Fruit fly (Drosophila melanogaster) whole organism, embryonic: Measurements from ENCODE around the gene cni.

Source experiments
- Bgb ChIP-seq: fragments of 200-800 bp; sonication (Bioruptor generic); IDR thresholded peaks from 2 replicates; pipeline ENCODE4 v1.3.6; 2022; ENCODE audit warnings: missing biosample characterization, missing genetic modification characterization; ENCODE audit not compliant: partially characterized antibody
- CG10321 ChIP-seq: fragments of 200-800 bp; sonication (Bioruptor generic); IDR thresholded peaks from 2 replicates; pipeline ENCODE4 v1.3.6; 2022; ENCODE audit warnings: missing biosample characterization, missing genetic modification characterization
- CG10543 ChIP-seq: fragments of 200-800 bp; sonication (Bioruptor generic); optimal IDR thresholded peaks from 3 replicates; lab custom pipeline; 2017; ENCODE audit warnings: missing biosample characterization, mild to moderate bottlenecking, missing genetic modification characterization, moderate library complexity
- CG10979 ChIP-seq: fragments of 200-800 bp; sonication (Bioruptor generic); optimal IDR thresholded peaks from 2 replicates; lab custom pipeline; 2018; ENCODE audit warnings: missing biosample characterization, mild to moderate bottlenecking, missing genetic modification characterization, moderate library complexity
- CG11560 ChIP-seq: fragments of 200-800 bp; sonication (Bioruptor generic); IDR thresholded peaks from 3 replicates; pipeline ENCODE4 v1.3.6; 2022; ENCODE audit warnings: missing biosample characterization, missing genetic modification characterization
- CG1233 ChIP-seq: fragments of 200-800 bp; sonication (Bioruptor generic); optimal IDR thresholded peaks from 4 replicates; lab custom pipeline; 2018; ENCODE audit warnings: missing biosample characterization, mild to moderate bottlenecking, missing genetic modification characterization
- CG13894 ChIP-seq: fragments of 200-800 bp; sonication (Bioruptor generic); optimal IDR thresholded peaks from 3 replicates; lab custom pipeline; 2018; ENCODE audit warnings: missing biosample characterization, mild to moderate bottlenecking, missing genetic modification characterization, moderate library complexity
- CG14710 ChIP-seq: fragments of 200-800 bp; sonication (Bioruptor generic); optimal IDR thresholded peaks from 3 replicates; lab custom pipeline; 2019; ENCODE audit warnings: missing biosample characterization, mild to moderate bottlenecking, missing genetic modification characterization, moderate library complexity
- CG15269 ChIP-seq: fragments of 200-800 bp; sonication (Bioruptor generic); optimal IDR thresholded peaks from 2 replicates; lab custom pipeline; 2018; ENCODE audit warnings: missing biosample characterization, mild to moderate bottlenecking, missing genetic modification characterization, moderate library complexity
- CG16813 ChIP-seq: fragments of 200-800 bp; sonication (Bioruptor generic); IDR thresholded peaks from 3 replicates; pipeline ENCODE4 v1.3.6; 2022; ENCODE audit warnings: missing biosample characterization, missing genetic modification characterization; ENCODE audit not compliant: partially characterized antibody
- CG17361 ChIP-seq: fragments of 200-800 bp; sonication (Bioruptor generic); IDR thresholded peaks from 3 replicates; pipeline ENCODE4 v1.3.6; 2022; ENCODE audit warnings: missing biosample characterization, missing genetic modification characterization
- CG17802 ChIP-seq: fragments of 200-800 bp; sonication (Bioruptor generic); optimal IDR thresholded peaks from 2 replicates; lab custom pipeline; 2018; ENCODE audit warnings: missing biosample characterization, mild to moderate bottlenecking, missing genetic modification characterization, moderate library complexity
- CG2678 ChIP-seq: fragments of 200-800 bp; sonication (Bioruptor generic); optimal IDR thresholded peaks from 3 replicates; lab custom pipeline; 2019; ENCODE audit warnings: missing biosample characterization, mild to moderate bottlenecking, missing genetic modification characterization, moderate library complexity
- CG2889 ChIP-seq: fragments of 200-800 bp; sonication (Bioruptor generic); IDR thresholded peaks from 3 replicates; pipeline ENCODE4 v1.3.6; 2022; ENCODE audit warnings: missing biosample characterization, missing genetic modification characterization
- CG33213 ChIP-seq: fragments of 200-800 bp; sonication (Bioruptor generic); optimal IDR thresholded peaks from 3 replicates; lab custom pipeline; 2016; ENCODE audit warnings: missing biosample characterization, missing genetic modification characterization
- CG33557 ChIP-seq: fragments of 200-800 bp; sonication (Bioruptor generic); optimal IDR thresholded peaks from 2 replicates; lab custom pipeline; 2019; ENCODE audit warnings: missing biosample characterization, mild to moderate bottlenecking, missing genetic modification characterization, moderate library complexity
- CG3407 ChIP-seq: fragments of 200-800 bp; sonication (Bioruptor generic); optimal IDR thresholded peaks from 2 replicates; lab custom pipeline; 2018; ENCODE audit warnings: missing biosample characterization, mild to moderate bottlenecking, missing genetic modification characterization
- CG4360 ChIP-seq: fragments of 200-800 bp; sonication (Bioruptor generic); IDR thresholded peaks from 2 replicates; pipeline ENCODE4 v1.3.6; 2022; ENCODE audit warnings: missing biosample characterization, missing genetic modification characterization
- CG4404 ChIP-seq: fragments of 200-800 bp; sonication (Bioruptor generic); IDR thresholded peaks from 2 replicates; pipeline ENCODE4 v1.3.6; 2022; ENCODE audit warnings: missing biosample characterization, missing genetic modification characterization
- CG5180 ChIP-seq: fragments of 200-800 bp; sonication (Bioruptor generic); optimal IDR thresholded peaks from 3 replicates; lab custom pipeline; 2017; ENCODE audit warnings: missing biosample characterization, missing genetic modification characterization, mild to moderate bottlenecking, moderate library complexity, missing genetic modification reagents
- CG7357 ChIP-seq: fragments of 200-800 bp; sonication (Bioruptor generic); IDR thresholded peaks from 3 replicates; pipeline ENCODE4 v1.3.6; 2022; ENCODE audit warnings: missing biosample characterization, missing genetic modification characterization
- CG7556 ChIP-seq: fragments of 200-800 bp; sonication (Bioruptor generic); optimal IDR thresholded peaks from 2 replicates; lab custom pipeline; 2017; ENCODE audit warnings: missing biosample characterization, mild to moderate bottlenecking, missing genetic modification characterization
- CG7839 ChIP-seq: fragments of 200-800 bp; sonication (Bioruptor generic); optimal IDR thresholded peaks from 3 replicates; lab custom pipeline; 2018; ENCODE audit warnings: missing biosample characterization, mild to moderate bottlenecking, missing genetic modification characterization, moderate library complexity
- CG8089 ChIP-seq: fragments of 200-800 bp; sonication (Bioruptor generic); optimal IDR thresholded peaks from 3 replicates; lab custom pipeline; 2016; ENCODE audit warnings: missing biosample characterization, missing genetic modification characterization
- CG9215 ChIP-seq: fragments of 200-800 bp; sonication (Bioruptor generic); IDR thresholded peaks from 2 replicates; pipeline ENCODE4 v1.3.6; 2022; ENCODE audit warnings: missing biosample characterization, missing genetic modification characterization
- CG9727 ChIP-seq: fragments of 200-800 bp; sonication (Bioruptor generic); optimal IDR thresholded peaks from 3 replicates; lab custom pipeline; 2017; ENCODE audit warnings: missing biosample characterization, mild to moderate bottlenecking, missing genetic modification characterization
- Gug ChIP-seq: fragments of 200-800 bp; sonication (Bioruptor generic); IDR thresholded peaks from 4 replicates; pipeline ENCODE4 v1.3.6; 2022; ENCODE audit warnings: missing biosample characterization, missing genetic modification characterization
- HHEX ChIP-seq: fragments of 200-800 bp; sonication (Bioruptor generic); optimal IDR thresholded peaks from 3 replicates; lab custom pipeline; 2017; ENCODE audit warnings: missing biosample characterization, mild to moderate bottlenecking, missing genetic modification characterization, missing genetic modification reagents
- Hand ChIP-seq: fragments of 200-800 bp; sonication (Bioruptor generic); optimal IDR thresholded peaks from 2 replicates; lab custom pipeline; 2017; ENCODE audit warnings: mild to moderate bottlenecking, missing biosample characterization, missing genetic modification reagents, missing genetic modification characterization
- Hey ChIP-seq: fragments of 200-800 bp; sonication (Bioruptor generic); optimal IDR thresholded peaks from 3 replicates; lab custom pipeline; 2018; ENCODE audit warnings: missing biosample characterization, mild to moderate bottlenecking, missing genetic modification characterization
- HmgZ ChIP-seq: fragments of 200-800 bp; sonication (Bioruptor generic); optimal IDR thresholded peaks from 2 replicates; lab custom pipeline; 2018; ENCODE audit warnings: missing biosample characterization, mild to moderate bottlenecking, missing genetic modification characterization
- Hsf ChIP-seq: fragments of 200-800 bp; sonication (Bioruptor generic); optimal IDR thresholded peaks from 3 replicates; lab custom pipeline; 2016; ENCODE audit warnings: missing biosample characterization, missing genetic modification characterization
- Lpt ChIP-seq: fragments of >200 bp; optimal IDR thresholded peaks from 2 replicates; lab custom pipeline; 2018; ENCODE audit warnings: missing biosample characterization, missing genetic modification characterization
- Sox100B ChIP-seq: fragments of 200-800 bp; sonication (Bioruptor generic); optimal IDR thresholded peaks from 3 replicates; lab custom pipeline; 2018; ENCODE audit warnings: missing biosample characterization, mild to moderate bottlenecking, missing genetic modification characterization
- Trl ChIP-seq, 3 experiments: fragments of >200 bp in 2 of 3; fragments of 200-800 bp in 1 of 3; sonication (Bioruptor generic) in 1 of 3; optimal IDR thresholded peaks; 2 replicates in 1 of 3; 3 replicates in 2 of 3; lab custom pipeline; 2016 to 2017; ENCODE audit warnings: missing biosample characterization in 1 of 3, missing genetic modification characterization in 1 of 3
- Xrp1 ChIP-seq: fragments of 200-800 bp; sonication (Bioruptor generic); IDR thresholded peaks from 2 replicates; pipeline ENCODE4 v1.3.6; 2022; ENCODE audit warnings: missing biosample characterization, missing genetic modification characterization
- abd-A ChIP-seq: fragments of 200-800 bp; sonication (Bioruptor generic); optimal IDR thresholded peaks from 3 replicates; lab custom pipeline; 2019; ENCODE audit warnings: missing biosample characterization, mild to moderate bottlenecking, missing genetic modification characterization, moderate library complexity
- amos ChIP-seq: fragments of 200-800 bp; sonication (Bioruptor generic); IDR thresholded peaks from 2 replicates; pipeline ENCODE4 v1.3.6; 2022; ENCODE audit warnings: missing biosample characterization, missing genetic modification characterization; ENCODE audit not compliant: partially characterized antibody
- bab2 ChIP-seq: fragments of 200-800 bp; sonication (Bioruptor generic); optimal IDR thresholded peaks from 2 replicates; lab custom pipeline; 2016; ENCODE audit warnings: missing biosample characterization, missing genetic modification characterization
- bowl ChIP-seq: fragments of 200-800 bp; sonication (Bioruptor generic); IDR thresholded peaks from 2 replicates; pipeline ENCODE4 v1.3.6; 2022; ENCODE audit warnings: missing biosample characterization, missing genetic modification characterization
- da ChIP-seq: fragments of 200-800 bp; sonication (Bioruptor generic); optimal IDR thresholded peaks from 2 replicates; lab custom pipeline; 2016; ENCODE audit warnings: missing biosample characterization, missing genetic modification characterization
- fd3F ChIP-seq: fragments of 200-800 bp; sonication (Bioruptor generic); optimal IDR thresholded peaks from 2 replicates; lab custom pipeline; 2018; ENCODE audit warnings: missing biosample characterization, mild to moderate bottlenecking, missing genetic modification characterization, moderate library complexity
- grau ChIP-seq: fragments of 200-800 bp; optimal IDR thresholded peaks from 3 replicates; lab custom pipeline; 2019; ENCODE audit warnings: missing biosample characterization, mild to moderate bottlenecking, missing genetic modification characterization, moderate library complexity
- gro ChIP-seq: fragments of 200-800 bp; sonication (Bioruptor generic); optimal IDR thresholded peaks from 2 replicates; lab custom pipeline; 2016; ENCODE audit warnings: missing biosample characterization, missing genetic modification characterization
- kay ChIP-seq: fragments of 200-800 bp; sonication (Bioruptor generic); optimal IDR thresholded peaks from 2 replicates; lab custom pipeline; 2016; ENCODE audit warnings: missing biosample characterization, missing genetic modification characterization
- rib ChIP-seq: fragments of 200-800 bp; sonication (Bioruptor generic); IDR thresholded peaks from 2 replicates; pipeline ENCODE4 v1.3.6; 2022; ENCODE audit warnings: missing biosample characterization, missing genetic modification characterization
- seq ChIP-seq: fragments of 200-800 bp; sonication (Bioruptor generic); IDR thresholded peaks from 2 replicates; pipeline ENCODE4 v1.3.6; 2022; ENCODE audit warnings: missing biosample characterization, missing genetic modification characterization
- tgo ChIP-seq: fragments of 200-800 bp; sonication (Bioruptor generic); IDR thresholded peaks from 3 replicates; pipeline ENCODE4 v1.3.6; 2022; ENCODE audit warnings: missing biosample characterization, missing genetic modification characterization
- zen ChIP-seq: fragments of 200-800 bp; sonication (Bioruptor generic); optimal IDR thresholded peaks from 3 replicates; lab custom pipeline; 2018; ENCODE audit warnings: missing biosample characterization, mild to moderate bottlenecking, missing genetic modification characterization, moderate library complexity

Gene cni

DNA sequence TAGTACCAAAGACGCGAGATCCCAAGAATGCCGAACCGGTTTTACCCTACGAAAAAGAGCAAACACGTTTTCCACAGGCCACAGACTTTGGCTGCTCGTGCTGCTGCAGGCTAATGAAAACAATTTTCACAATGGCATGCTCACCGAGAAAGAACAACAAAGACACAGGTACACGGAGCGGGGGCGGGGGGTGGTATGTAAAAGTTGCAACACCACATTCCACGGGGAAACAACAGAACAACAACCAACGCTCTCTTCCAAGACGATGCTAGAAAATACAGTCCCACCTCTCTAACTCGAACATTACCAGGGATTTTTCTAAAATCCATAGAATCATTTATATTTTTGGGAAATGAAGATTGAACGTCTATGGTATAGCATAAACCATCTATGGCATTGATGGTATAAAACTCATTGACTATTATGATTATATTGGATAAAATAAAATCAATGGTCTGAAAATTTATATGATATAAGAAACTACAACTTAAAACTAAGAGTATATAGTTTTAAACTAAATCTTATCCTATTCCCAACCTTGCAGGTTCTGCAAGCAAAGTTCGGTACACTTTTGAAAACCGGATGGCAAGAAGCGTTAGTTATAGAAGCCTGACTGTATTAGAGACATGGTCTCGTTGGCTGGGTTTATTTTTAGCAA is 29.0 kb downstream of the cni start (continued):
- TF ChIP-seq CG9215 = no peak
- no peak for TF ChIP-seq CG2889 (GFP tag; lab: Robert Waterston, UW)
- TF ChIP-seq CG17802 (tag; lab: Kevin White, UChicago) = no peak
- TF ChIP-seq CG4360 (GFP tag; lab: Robert Waterston, UW) = peak; percentile 65
- no peak for TF ChIP-seq CG16813 (GFP tag; lab: Robert Waterston, UW)
- peak; percentile 11 for TF ChIP-seq CG10979
- TF ChIP-seq CG1233 (GFP tag; lab: Kevin White, UChicago) = no peak
- peak; percentile 25 for TF ChIP-seq Sox100B
- TF ChIP-seq Lpt (GFP tag; lab: Kevin White, UChicago) = peak; percentile 89
- no peak for TF ChIP-seq tgo (GFP tag; lab: Robert Waterston, UW)
- TF ChIP-seq Xrp1 = 0 out of 2 replicates have a peak, but pooled peaks have one; percentile 15
- no peak for TF ChIP-seq CG9727 (GFP tag; lab: Kevin White, UChicago)
- no peak for TF ChIP-seq Hand (GFP tag; lab: Kevin White, UChicago)
- TF ChIP-seq grau = peak; percentile 92
- TF ChIP-seq CG11560 (tag; lab: Robert Waterston, UW) = no peak
- TF ChIP-seq Gug = no peak
- no peak for TF ChIP-seq CG4404 (GFP tag; lab: Robert Waterston, UW)
- TF ChIP-seq kay (GFP tag; lab: Kevin White, UChicago) = no peak
- TF ChIP-seq Bgb (GFP tag; lab: Robert Waterston, UW) = no peak
- TF ChIP-seq CG15269 (tag; lab: Kevin White, UChicago) = no peak
- TF ChIP-seq zen (tag; lab: Kevin White, UChicago) = no peak
- peak; percentile 13 for TF ChIP-seq CG7556 (GFP tag; lab: Kevin White, UChicago)
- peak; percentile 14; the same call in 1 of the 2 replicates for TF ChIP-seq rib
- TF ChIP-seq CG17361 (GFP tag; lab: Robert Waterston, UW) = 0 out of 3 replicates have a peak, but pooled peaks have one; percentile 26
- TF ChIP-seq Hsf (GFP tag; lab: Kevin White, UChicago) = no peak
- TF ChIP-seq CG14710 (tag; lab: Kevin White, UChicago) = no peak
- peak; percentile 28 to 30 for TF ChIP-seq Trl (optimal IDR thresholded peaks at IDR 0.05; lab: Kevin White, UChicago)
- TF ChIP-seq Trl (GFP tag; optimal IDR thresholded peaks at IDR 0.05; lab: Kevin White, UChicago) = no peak
- TF ChIP-seq HmgZ (tag; lab: Kevin White, UChicago) = no peak
- TF ChIP-seq CG2678 (tag; lab: Kevin White, UChicago) = peak; percentile 20
- no peak for TF ChIP-seq bab2
- TF ChIP-seq da (GFP tag; lab: Kevin White, UChicago) = no peak
- no peak for TF ChIP-seq gro (GFP tag; lab: Kevin White, UChicago)
- no peak for TF ChIP-seq CG5180 (GFP tag; lab: Kevin White, UChicago)
- no peak for TF ChIP-seq abd-A (tag; lab: Kevin White, UChicago)
- no peak for TF ChIP-seq CG13894 (tag; lab: Kevin White, UChicago)
- TF ChIP-seq CG10321 (GFP tag; lab: Robert Waterston, UW) = no peak
- TF ChIP-seq amos (GFP tag; lab: Robert Waterston, UW) = no peak
- no peak for TF ChIP-seq CG10543
- TF ChIP-seq CG3407 (GFP tag; lab: Kevin White, UChicago) = no peak
- no peak for TF ChIP-seq Hey
- no peak for TF ChIP-seq bowl (GFP tag; lab: Robert Waterston, UW)
- TF ChIP-seq CG33213 (GFP tag; lab: Kevin White, UChicago) = no peak
- TF ChIP-seq HHEX = no peak
- TF ChIP-seq fd3F (GFP tag; lab: Kevin White, UChicago) = no peak
- no peak for TF ChIP-seq CG8089 (GFP tag; lab: Kevin White, UChicago)
- peak; percentile 14 for TF ChIP-seq CG7839 (tag; lab: Kevin White, UChicago)
- peak; percentile 38 for TF ChIP-seq CG33557
- TF ChIP-seq seq (GFP tag; lab: Robert Waterston, UW) = no peak
- no peak for TF ChIP-seq CG7357 (GFP tag; lab: Robert Waterston, UW)
